Worm (Caenorhabditis elegans): ENCODE results near the gene acdh-8.
A peak's percentile ranks its signal among the peaks of the same experiment; 100 is the strongest.

The acdh-8 gene

ce11 chrII:5841866-5842265 lies 47.6 kb downstream of the acdh-8 start, which contains the start of gene nep-25:
nep-25 (plus strand) TSS chrII:5842240.
- TF ChIP-seq elt-3 (tag; optimal IDR thresholded peaks at IDR 0.05) (no peak), gmeb-1 (tag; optimal IDR thresholded peaks at IDR 0.05) (no peak)

ce11 chrII:5844694-5845129 lies 50.4 kb downstream of the acdh-8 start:
- TF ChIP-seq skn-1 (tag; optimal IDR thresholded peaks at IDR 0.05) (peak; percentile 81), unc-39 (tag; optimal IDR thresholded peaks at IDR 0.05) (peak; percentile 63), nhr-12 (tag; optimal IDR thresholded peaks at IDR 0.05) (peak; percentile 59), ZK546.5 (tag; optimal IDR thresholded peaks at IDR 0.05) (peak; percentile 85), fos-1 (tag; optimal IDR thresholded peaks at IDR 0.05) (peak; percentile 98), nhr-129 (tag; optimal IDR thresholded peaks at IDR 0.05) (peak; percentile 99), gmeb-1 (tag; optimal IDR thresholded peaks at IDR 0.05) (peak; percentile 95), lin-11 (tag; optimal IDR thresholded peaks at IDR 0.05) (peak; percentile 99), nhr-11 (tag; optimal IDR thresholded peaks at IDR 0.05) (peak; percentile 88), aly-2 (tag; optimal IDR thresholded peaks at IDR 0.05) (peak; percentile 94), nhr-21 (tag; optimal IDR thresholded peaks at IDR 0.05) (peak; percentile 99), R02D3.7 (tag; optimal IDR thresholded peaks at IDR 0.05) (peak; percentile 83), nhr-10 (tag; optimal IDR thresholded peaks at IDR 0.05) (peak; percentile 97), ceh-16 (tag; optimal IDR thresholded peaks at IDR 0.05) (peak; percentile 96), sma-9 (GFP tag; optimal IDR thresholded peaks at IDR 0.05) (peak; percentile 98), sma-9 (tag; optimal IDR thresholded peaks at IDR 0.05) (peak; percentile 71), alr-1 (tag; optimal IDR thresholded peaks at IDR 0.05) (no peak), ceh-82 (tag; optimal IDR thresholded peaks at IDR 0.05) (peak; percentile 90), F13H6.1 (tag; optimal IDR thresholded peaks at IDR 0.05) (peak; percentile 99), nhr-25 (tag; optimal IDR thresholded peaks at IDR 0.05) (peak; percentile 99), Y55F3AM.14 (GFP tag; optimal IDR thresholded peaks at IDR 0.05) (peak; percentile 97), snpc-4 (tag; optimal IDR thresholded peaks at IDR 0.05) (peak; percentile 100), unc-55 (GFP tag; optimal IDR thresholded peaks at IDR 0.05) (peak; percentile 99), ztf-1 (GFP tag; conservative IDR thresholded peaks at IDR 0.05) (0 out of 2 replicates have a peak, but pooled peaks have one; percentile 81), egl-27 (tag; optimal IDR thresholded peaks at IDR 0.05) (peak; percentile 99), mbf-1 (tag; optimal IDR thresholded peaks at IDR 0.05) (peak; percentile 64), nhr-237 (tag; optimal IDR thresholded peaks at IDR 0.05) (peak; percentile 95), dmd-4 (tag; optimal IDR thresholded peaks at IDR 0.05) (peak; percentile 79), lsy-2 (tag; optimal IDR thresholded peaks at IDR 0.05) (peak; percentile 97), nhr-77 (tag; optimal IDR thresholded peaks at IDR 0.05) (peak; percentile 93), sem-4 (tag; optimal IDR thresholded peaks at IDR 0.05) (peak; percentile 99), blmp-1 (tag; optimal IDR thresholded peaks at IDR 0.05; ENCODE audit: insufficient read depth) (peak; percentile 82), ztf-11 (tag; optimal IDR thresholded peaks at IDR 0.05) (peak; percentile 85), C34F6.9 (tag; optimal IDR thresholded peaks at IDR 0.05) (peak; percentile 100), ztf-4 (tag; optimal IDR thresholded peaks at IDR 0.05) (peak; percentile 99), nhr-23 (tag; optimal IDR thresholded peaks at IDR 0.05) (no peak), lin-13 (GFP tag; optimal IDR thresholded peaks at IDR 0.05) (peak; percentile 98), mab-5 (tag; optimal IDR thresholded peaks at IDR 0.05) (peak; percentile 98), sma-3 (GFP tag; optimal IDR thresholded peaks at IDR 0.05) (peak; percentile 99), zag-1 (tag; optimal IDR thresholded peaks at IDR 0.05) (peak; percentile 99), crh-2 (tag; optimal IDR thresholded peaks at IDR 0.05) (peak; percentile 99), mdl-1 (tag; optimal IDR thresholded peaks at IDR 0.05) (peak; percentile 92 to 93), nhr-6 (tag; optimal IDR thresholded peaks at IDR 0.05) (peak; percentile 98), ama-1 (optimal IDR thresholded peaks at IDR 0.05) (peak; percentile 100), unc-62 (GFP tag; optimal IDR thresholded peaks at IDR 0.05) (peak; percentile 83), elt-1 (tag; optimal IDR thresholded peaks at IDR 0.05) (peak; percentile 45), lin-39 (tag; optimal IDR thresholded peaks at IDR 0.05) (peak; percentile 96), elt-3 (tag; optimal IDR thresholded peaks at IDR 0.05) (no peak), peb-1 (tag; optimal IDR thresholded peaks at IDR 0.05) (no peak)

Data from whole organism, L2 larva.